Fruit fly (Drosophila melanogaster) whole organism, adult: ENCODE results near the gene Aps.

Experiments used
- CG11617 ChIP-seq: fragments of 200-800 bp; sonication (Bioruptor generic); optimal IDR thresholded peaks from 2 replicates; lab custom pipeline; 2017; ENCODE audit warnings: mild to moderate bottlenecking, missing biosample characterization, missing genetic modification reagents, missing genetic modification characterization
- CG12768 ChIP-seq: fragments of 200-800 bp; sonication (Bioruptor generic); optimal IDR thresholded peaks from 2 replicates; lab custom pipeline; 2017; ENCODE audit warnings: missing biosample characterization, missing genetic modification characterization, mild to moderate bottlenecking, moderate library complexity, missing genetic modification reagents
- CG14711 ChIP-seq: fragments of 200-800 bp; sonication (Bioruptor generic); optimal IDR thresholded peaks from 2 replicates; lab custom pipeline; 2018; ENCODE audit warnings: missing biosample characterization, mild to moderate bottlenecking, missing genetic modification characterization, moderate library complexity
- CG1620 ChIP-seq: fragments of 200-800 bp; sonication (Bioruptor generic); optimal IDR thresholded peaks from 2 replicates; lab custom pipeline; 2016; ENCODE audit warnings: missing biosample characterization, missing genetic modification characterization
- CG33017 ChIP-seq: fragments of 200-800 bp; sonication (Bioruptor generic); optimal IDR thresholded peaks from 2 replicates; lab custom pipeline; 2018; ENCODE audit warnings: missing biosample characterization, mild to moderate bottlenecking, missing genetic modification characterization, moderate library complexity
- CG5204 ChIP-seq: fragments of 200-800 bp; sonication (Bioruptor generic); optimal IDR thresholded peaks from 2 replicates; lab custom pipeline; 2016; ENCODE audit warnings: missing biosample characterization, missing genetic modification characterization
- CG7045 ChIP-seq: fragments of 200-800 bp; sonication (Bioruptor generic); optimal IDR thresholded peaks from 2 replicates; lab custom pipeline; 2017; ENCODE audit warnings: missing biosample characterization, mild to moderate bottlenecking, missing genetic modification characterization
- CG7101 ChIP-seq: fragments of 200-800 bp; sonication (Bioruptor generic); optimal IDR thresholded peaks from 2 replicates; lab custom pipeline; 2018; ENCODE audit warnings: missing biosample characterization, mild to moderate bottlenecking, missing genetic modification characterization, moderate library complexity
- Clk ChIP-seq: fragments of 200-800 bp; sonication (Bioruptor generic); optimal IDR thresholded peaks from 2 replicates; lab custom pipeline; 2017; ENCODE audit warnings: missing biosample characterization, missing genetic modification characterization
- Crg-1 ChIP-seq: fragments of 200-800 bp; sonication (Bioruptor generic); optimal IDR thresholded peaks from 2 replicates; lab custom pipeline; 2016; ENCODE audit warnings: missing biosample characterization, missing genetic modification characterization
- Hr96 ChIP-seq: fragments of 200-800 bp; sonication (Bioruptor generic); optimal IDR thresholded peaks from 2 replicates; lab custom pipeline; 2016; ENCODE audit warnings: missing biosample characterization, missing genetic modification characterization
- Mnt ChIP-seq: fragments of 200-800 bp; sonication (Bioruptor generic); optimal IDR thresholded peaks from 2 replicates; lab custom pipeline; 2016; ENCODE audit warnings: missing biosample characterization, mild to moderate bottlenecking, missing genetic modification characterization
- bab1 ChIP-seq: fragments of 200-800 bp; sonication (Bioruptor generic); optimal IDR thresholded peaks from 3 replicates; lab custom pipeline; 2019; ENCODE audit warnings: missing biosample characterization, mild to moderate bottlenecking, missing genetic modification characterization, moderate library complexity
- cic ChIP-seq: fragments of 200-800 bp; sonication (Bioruptor generic); optimal IDR thresholded peaks from 2 replicates; lab custom pipeline; 2017; ENCODE audit warnings: missing biosample characterization, mild to moderate bottlenecking, missing genetic modification characterization, moderate library complexity
- cnc ChIP-seq, 2 experiments: fragments of >200 bp; optimal IDR thresholded peaks; 2 replicates each; lab custom pipeline; 2017
- kay ChIP-seq: fragments of 200-800 bp; sonication (Bioruptor generic); peaks from one replicate; lab custom pipeline; 2016; ENCODE audit warnings: missing biosample characterization, missing genetic modification characterization, borderline replicate concordance
- ovo ChIP-seq: fragments of 200-800 bp; sonication (Bioruptor generic); optimal IDR thresholded peaks from 2 replicates; lab custom pipeline; 2016; ENCODE audit warnings: missing biosample characterization, missing genetic modification characterization
- pad ChIP-seq: fragments of 200-800 bp; sonication (Bioruptor generic); optimal IDR thresholded peaks from 3 replicates; lab custom pipeline; 2017; ENCODE audit warnings: missing biosample characterization, missing genetic modification characterization, mild to moderate bottlenecking, moderate library complexity, missing genetic modification reagents
- tj ChIP-seq: fragments of 200-800 bp; sonication (Bioruptor generic); optimal IDR thresholded peaks from 3 replicates; lab custom pipeline; 2017; ENCODE audit warnings: missing biosample characterization, mild to moderate bottlenecking, missing genetic modification characterization, moderate library complexity
- toe ChIP-seq: fragments of 200-800 bp; sonication (Bioruptor generic); optimal IDR thresholded peaks from 2 replicates; lab custom pipeline; 2016; ENCODE audit warnings: missing biosample characterization, missing genetic modification characterization

Gene Aps

DNA sequence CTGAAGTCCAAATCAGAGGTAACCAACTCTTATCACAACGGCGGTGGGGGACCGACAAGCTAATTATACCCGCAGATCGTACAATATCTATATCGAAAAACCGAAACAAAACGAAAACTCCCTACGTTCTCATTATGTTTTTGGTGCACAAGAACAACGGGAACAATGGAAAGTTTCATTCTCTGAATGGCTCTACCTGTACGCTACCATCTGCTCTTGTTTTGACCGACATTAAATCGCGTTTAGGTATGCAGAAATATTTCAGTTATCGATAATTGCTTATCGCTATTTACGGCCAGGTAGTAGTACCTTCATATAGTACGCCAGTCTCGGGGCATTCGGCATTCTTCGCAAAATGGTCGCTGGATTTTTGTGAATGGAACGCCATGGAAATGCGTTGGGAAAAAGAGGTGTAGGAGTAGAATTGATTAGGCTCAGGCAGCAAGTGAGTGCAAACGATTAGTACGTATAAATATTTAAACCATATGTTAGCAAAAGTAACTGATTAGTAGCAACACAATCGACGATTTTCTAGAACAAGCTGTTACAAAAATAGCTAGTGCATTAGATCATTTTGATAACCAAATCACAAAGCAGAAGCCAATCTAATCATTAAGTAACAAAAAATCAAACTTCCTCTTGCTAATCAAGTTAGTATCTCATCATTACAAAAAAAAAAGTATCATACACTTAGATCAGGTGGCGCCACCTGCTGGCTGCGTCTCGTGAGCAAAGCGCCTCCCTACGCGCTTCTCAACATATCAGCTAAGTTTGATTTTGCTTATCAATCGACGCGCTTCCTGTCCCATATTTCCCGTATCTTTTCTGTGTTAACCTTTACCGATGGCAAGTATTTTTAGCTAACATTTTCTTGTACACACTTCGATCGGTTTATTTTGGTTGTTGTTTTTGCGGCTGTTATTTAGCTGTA, 36.1 kb downstream of the Aps start:
- peak; percentile 88 for TF ChIP-seq cic (GFP tag; lab: Kevin White, UChicago)
- peak; percentile 29 for TF ChIP-seq tj (GFP tag; lab: Kevin White, UChicago)
- peak; percentile 53 for TF ChIP-seq kay (GFP tag; lab: Kevin White, UChicago)
- no peak for TF ChIP-seq pad (GFP tag; lab: Kevin White, UChicago)

DNA sequence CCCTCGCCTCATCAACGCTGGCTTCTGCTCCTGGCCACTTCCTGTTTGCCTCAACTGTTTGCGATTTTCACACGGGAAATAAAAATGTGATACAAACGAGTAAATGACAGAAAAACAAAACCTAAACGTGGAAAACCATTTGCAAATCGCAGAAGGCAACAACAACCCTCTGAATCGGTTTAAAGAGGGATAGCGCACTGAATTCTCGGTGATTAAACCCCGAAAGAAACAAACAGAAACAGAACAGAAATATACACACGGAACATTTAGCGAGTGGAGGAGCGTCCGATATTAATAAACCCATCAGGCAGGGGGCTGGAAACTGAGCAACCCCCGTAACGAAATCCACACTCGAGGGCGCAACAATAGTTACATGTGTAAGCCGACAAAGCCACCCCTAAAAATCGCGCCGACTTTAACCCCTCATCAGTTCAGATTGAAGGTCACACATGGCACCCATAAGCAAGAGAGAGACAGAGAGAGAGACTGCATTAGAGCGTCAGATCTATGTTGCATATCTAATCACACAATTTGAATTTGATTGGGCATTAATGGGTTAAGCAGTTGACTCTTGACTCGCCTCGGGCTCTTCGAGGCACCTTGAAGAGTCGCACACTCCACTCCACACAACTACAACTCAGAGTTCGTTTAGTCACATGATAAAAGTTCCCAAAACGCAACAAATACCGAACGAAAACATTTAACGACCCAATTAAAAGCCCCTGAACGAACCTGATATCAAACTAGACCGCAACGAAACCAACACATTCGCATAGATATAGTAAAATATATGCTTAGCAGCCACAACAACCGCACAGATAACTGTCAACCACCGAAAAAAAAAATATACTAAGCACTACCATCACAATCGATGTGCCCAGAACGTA, 37.0 kb downstream of the Aps start:
- no peak for TF ChIP-seq CG33017 (tag; lab: Kevin White, UChicago)

DNA sequence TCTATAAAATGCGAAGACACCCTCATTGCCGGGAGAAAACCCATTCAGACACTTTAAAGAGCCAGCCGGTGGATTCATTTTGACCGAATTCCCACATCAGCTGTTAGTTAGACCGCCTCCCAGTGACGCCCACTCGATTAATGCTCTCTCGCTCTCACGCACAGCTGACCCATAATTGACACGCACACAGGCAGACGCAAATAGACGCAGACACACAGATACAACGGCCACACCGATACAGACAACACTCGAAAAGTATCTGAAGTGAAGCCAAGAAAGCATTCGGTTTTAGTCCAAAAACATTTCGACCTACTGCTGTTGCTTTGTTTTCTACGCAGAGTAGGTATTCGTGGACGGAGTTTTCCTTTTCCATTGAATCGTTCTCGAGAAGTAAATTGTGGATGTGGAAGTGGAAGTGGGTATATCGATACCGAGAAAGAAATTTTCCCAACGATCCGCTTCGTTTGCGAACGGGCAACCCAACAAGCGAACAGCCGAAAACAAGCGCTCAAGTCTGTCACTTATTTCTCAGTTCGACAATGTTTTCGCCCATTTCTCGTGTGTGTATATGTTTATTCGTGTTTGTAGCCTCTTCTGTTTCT, 38.8 kb downstream of the Aps start:
- no peak for TF ChIP-seq CG33017 (tag; lab: Kevin White, UChicago)
- TF ChIP-seq Crg-1 (GFP tag; lab: Kevin White, UChicago), result no peak
- TF ChIP-seq CG7045 (GFP tag; lab: Kevin White, UChicago), result no peak
- TF ChIP-seq CG7101 (tag; lab: Kevin White, UChicago), result no peak
- TF ChIP-seq pad (GFP tag; lab: Kevin White, UChicago), result no peak
- no peak for TF ChIP-seq CG14711 (tag; lab: Kevin White, UChicago)
- TF ChIP-seq tj (GFP tag; lab: Kevin White, UChicago), result no peak
- no peak for TF ChIP-seq toe (GFP tag; lab: Kevin White, UChicago)
- TF ChIP-seq bab1 (GFP tag; lab: Kevin White, UChicago), result no peak
- TF ChIP-seq cic (GFP tag; lab: Kevin White, UChicago), result no peak
- TF ChIP-seq ovo, result no peak
- TF ChIP-seq kay (GFP tag; lab: Kevin White, UChicago), result no peak
- no peak for TF ChIP-seq Mnt (GFP tag; lab: Kevin White, UChicago)
- no peak for TF ChIP-seq CG1620 (GFP tag; lab: Kevin White, UChicago)

DNA sequence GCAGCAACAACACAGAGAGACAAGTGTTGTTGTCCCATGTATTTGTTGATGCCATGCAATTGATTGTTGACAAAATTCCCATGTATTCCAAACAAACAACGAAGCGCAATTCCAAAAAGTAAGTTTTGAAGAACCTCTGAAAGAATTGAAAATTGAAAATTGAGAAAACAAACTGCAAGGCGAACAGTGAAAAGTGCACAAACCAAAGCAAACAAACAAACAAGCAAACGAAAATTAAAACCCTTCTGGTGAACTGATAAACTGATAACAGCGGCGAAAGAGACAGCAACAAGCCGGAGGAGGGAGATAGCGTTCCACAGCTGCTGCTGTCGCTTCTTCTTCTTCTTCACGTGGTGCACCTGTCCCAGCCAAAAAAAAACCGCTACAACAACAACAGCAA, 40.4 kb downstream of the Aps start:
- no peak for TF ChIP-seq CG12768 (GFP tag; lab: Kevin White, UChicago)
- TF ChIP-seq toe (GFP tag; lab: Kevin White, UChicago), result no peak

DNA sequence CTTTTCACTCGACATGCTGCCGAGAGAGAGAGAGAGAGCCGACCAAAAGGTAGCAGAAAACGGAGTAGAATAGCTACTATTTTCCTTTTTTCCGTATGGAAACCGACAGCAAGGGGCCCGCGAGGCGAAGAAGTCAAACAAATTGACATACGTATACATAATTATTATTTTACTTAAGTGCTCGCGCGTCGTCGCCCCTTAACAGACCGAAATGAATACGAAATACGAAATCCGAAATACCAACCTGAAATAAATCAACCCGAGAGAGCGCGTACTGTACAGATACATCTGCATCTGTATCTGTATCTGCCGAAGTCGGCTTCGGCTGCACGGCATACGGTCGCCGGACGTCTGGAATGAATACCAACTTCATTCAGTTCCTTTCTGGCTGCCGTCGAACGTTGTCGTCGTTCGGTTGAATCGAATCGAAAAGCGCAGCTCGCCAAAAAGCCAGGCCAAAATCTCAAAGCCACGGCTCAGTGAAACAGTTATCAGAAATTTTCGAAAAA, 41.4 kb downstream of the Aps start:
- TF ChIP-seq CG33017 (tag; lab: Kevin White, UChicago) (peak; percentile 55), Mnt (GFP tag; lab: Kevin White, UChicago) (peak; percentile 51), CG7045 (GFP tag; lab: Kevin White, UChicago) (no peak), Clk (no peak), cic (GFP tag; lab: Kevin White, UChicago) (peak; percentile 73), CG14711 (tag; lab: Kevin White, UChicago) (peak; percentile 20), tj (GFP tag; lab: Kevin White, UChicago) (peak; percentile 11), kay (GFP tag; lab: Kevin White, UChicago) (peak; percentile 69), CG7101 (tag; lab: Kevin White, UChicago) (peak; percentile 39), ovo (no peak), Hr96 (GFP tag; lab: Kevin White, UChicago) (peak; percentile 54), CG11617 (GFP tag; lab: Kevin White, UChicago) (no peak), CG5204 (no peak), pad (GFP tag; lab: Kevin White, UChicago) (peak; percentile 82), CG1620 (GFP tag; lab: Kevin White, UChicago) (no peak), Crg-1 (GFP tag; lab: Kevin White, UChicago) (no peak), CG12768 (GFP tag; lab: Kevin White, UChicago) (peak; percentile 64), cnc (optimal IDR thresholded peaks at IDR 0.05; lab: Kevin White, UChicago) (no peak), bab1 (GFP tag; lab: Kevin White, UChicago) (no peak), toe (GFP tag; lab: Kevin White, UChicago) (peak; percentile 5)

DNA sequence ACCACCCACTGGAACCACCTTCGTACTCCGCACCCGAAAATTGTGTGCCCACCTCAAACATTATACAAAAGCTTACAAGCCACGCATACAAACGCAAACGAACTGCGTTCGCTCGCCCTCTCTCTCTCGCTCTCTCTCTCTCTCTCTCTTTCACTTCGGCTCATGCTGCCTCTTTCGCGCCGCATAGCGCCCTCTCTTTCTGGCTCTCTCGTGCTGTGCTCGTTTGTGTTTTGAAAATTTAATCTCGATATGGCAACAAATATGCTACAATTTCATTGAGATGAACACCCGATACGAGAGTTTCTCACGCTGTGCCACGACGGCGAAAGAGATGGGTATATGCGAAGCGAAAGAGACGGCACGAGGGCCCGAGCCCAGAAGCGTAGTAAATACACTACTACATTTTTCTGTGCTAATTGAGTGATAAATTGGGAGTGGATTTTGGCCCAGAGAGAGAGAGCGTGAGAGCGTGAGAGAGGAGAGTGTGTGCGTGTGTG, 42.3 kb downstream of the Aps start:
- TF ChIP-seq CG14711 (tag; lab: Kevin White, UChicago) (no peak), CG7101 (tag; lab: Kevin White, UChicago) (no peak), cic (GFP tag; lab: Kevin White, UChicago) (peak; percentile 57), ovo (no peak), Crg-1 (GFP tag; lab: Kevin White, UChicago) (no peak), toe (GFP tag; lab: Kevin White, UChicago) (peak; percentile 13), Clk (no peak), bab1 (GFP tag; lab: Kevin White, UChicago) (no peak), Mnt (GFP tag; lab: Kevin White, UChicago) (peak; percentile 19), CG11617 (GFP tag; lab: Kevin White, UChicago) (no peak), Hr96 (GFP tag; lab: Kevin White, UChicago) (peak; percentile 28), CG5204 (no peak), CG1620 (GFP tag; lab: Kevin White, UChicago) (no peak), kay (GFP tag; lab: Kevin White, UChicago) (no peak), pad (GFP tag; lab: Kevin White, UChicago) (peak; percentile 78), CG33017 (tag; lab: Kevin White, UChicago) (peak; percentile 1), CG7045 (GFP tag; lab: Kevin White, UChicago) (no peak), tj (GFP tag; lab: Kevin White, UChicago) (peak; percentile 37), CG12768 (GFP tag; lab: Kevin White, UChicago) (peak; percentile 61), cnc (optimal IDR thresholded peaks at IDR 0.05; lab: Kevin White, UChicago) (no peak)
